Worm (Caenorhabditis elegans) whole organism, mixed stage, embryonic: Measurements from ENCODE around the gene scl-2.
A peak's percentile ranks its signal among the peaks of the same experiment; 100 is the strongest.

ENCODE experiments used
- blmp-1 ChIP-seq: fragments of 150-350 bp; optimal IDR thresholded peaks from 2 replicates; lab custom pipeline; 2014; ENCODE audit warnings: missing biosample characterization, missing genetic modification characterization
- ces-1 ChIP-seq: fragments of 150-350 bp; optimal IDR thresholded peaks from 2 replicates; lab custom pipeline; 2014; ENCODE audit warnings: missing biosample characterization, missing genetic modification reagents, missing genetic modification characterization
- elt-1 ChIP-seq: sonication (generic microtip); optimal IDR thresholded peaks from 2 replicates; lab custom pipeline; 2017; ENCODE audit warnings: missing genetic modification characterization, mild to moderate bottlenecking, missing compliant biosample characterization, antibody characterized with exemption, moderate library complexity, borderline replicate concordance; ENCODE audit not compliant: insufficient read depth
- ham-2 ChIP-seq: fragments of 200-800 bp; sonication (Bioruptor generic); optimal IDR thresholded peaks from 2 replicates; lab custom pipeline; 2018; ENCODE audit warnings: mild to moderate bottlenecking, missing genetic modification characterization, missing compliant biosample characterization
- lin-13 ChIP-seq: fragments of 150-350 bp; optimal IDR thresholded peaks from 2 replicates; lab custom pipeline; 2014; ENCODE audit warnings: missing biosample characterization, missing genetic modification characterization
- lsy-2 ChIP-seq: fragments of 150-350 bp; optimal IDR thresholded peaks from 2 replicates; lab custom pipeline; 2014; ENCODE audit warnings: missing biosample characterization, missing genetic modification characterization
- nhr-237 ChIP-seq: fragments of 150-350 bp; optimal IDR thresholded peaks from 2 replicates; lab custom pipeline; 2014; ENCODE audit warnings: missing biosample characterization, missing genetic modification characterization
- nhr-28 ChIP-seq: fragments of 150-350 bp; optimal IDR thresholded peaks from 2 replicates; lab custom pipeline; 2014; ENCODE audit warnings: missing biosample characterization, missing genetic modification characterization
- snpc-4 ChIP-seq: fragments of 150-350 bp; optimal IDR thresholded peaks from 2 replicates; lab custom pipeline; 2014; ENCODE audit warnings: missing biosample characterization, missing genetic modification characterization
- unc-62 ChIP-seq: fragments of 150-350 bp; optimal IDR thresholded peaks from 2 replicates; lab custom pipeline; 2014; ENCODE audit warnings: missing biosample characterization, missing genetic modification reagents, missing genetic modification characterization

ce11 chrIV:13036835-13037234, 20.7 kb upstream of the scl-2 start:
- TF ChIP-seq snpc-4 (tag; lab: Kevin White, UChicago) (no peak), nhr-237 (tag; lab: Kevin White, UChicago) (no peak), unc-62 (GFP tag; lab: Kevin White, UChicago) (peak; percentile 33), lsy-2 (tag; lab: Kevin White, UChicago) (no peak), blmp-1 (tag; lab: Kevin White, UChicago) (no peak), lin-13 (tag; lab: Kevin White, UChicago) (no peak), elt-1 (tag; lab: Kevin White, UChicago) (peak; percentile 92), ham-2 (no peak), nhr-28 (tag; lab: Kevin White, UChicago) (no peak), ces-1 (GFP tag; lab: Kevin White, UChicago) (peak; percentile 12)
